Worm (Caenorhabditis elegans): ENCODE data around the gene T22F3.2.

DNA sequence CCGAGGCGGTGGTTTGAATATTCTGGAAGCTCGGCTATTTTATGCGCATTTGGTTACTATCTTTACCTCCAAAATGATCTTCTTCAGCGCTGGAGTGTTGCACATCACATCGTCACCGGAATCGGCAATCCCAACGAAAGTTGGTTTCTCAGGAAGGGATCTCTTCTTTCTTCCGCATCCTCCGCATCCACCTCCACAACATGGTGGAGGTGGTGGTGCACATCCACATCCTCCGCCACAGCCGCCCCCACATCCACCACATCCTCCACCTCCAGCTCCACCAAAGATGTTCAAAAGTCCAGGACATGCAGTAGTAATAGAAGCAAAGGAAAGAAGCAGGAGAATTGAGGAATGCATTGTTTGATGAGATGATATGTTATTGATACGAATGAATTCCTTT lies 29.0 kb upstream of the T22F3.2 start, which contains the start of gene grl-31:
- TF ChIP-seq T22C8.4 (GFP tag; IDR thresholded peaks at IDR 0.05), result no peak
- no peak for TF ChIP-seq med-1 (GFP tag; optimal IDR thresholded peaks at IDR 0.05; ENCODE audit: insufficient read depth)
- TF ChIP-seq ztf-29 (GFP tag; IDR thresholded peaks at IDR 0.05), result no peak
- TF ChIP-seq ztf-23 (GFP tag; IDR thresholded peaks at IDR 0.05), result no peak
- TF ChIP-seq klf-2 (GFP tag; conservative IDR thresholded peaks at IDR 0.05), result no peak
- TF ChIP-seq ref-1 (GFP tag; conservative IDR thresholded peaks at IDR 0.05), result no peak
- TF ChIP-seq flt-1 (GFP tag; IDR thresholded peaks at IDR 0.05), result no peak

All from whole organism, midembryonic.